Fruit fly (Drosophila melanogaster) whole organism, embryonic: ENCODE data around the gene RpL35A.

Source experiments
- Atf6 ChIP-seq: fragments of 200-800 bp; sonication (Bioruptor generic); IDR thresholded peaks from 2 replicates; pipeline ENCODE4 v1.3.6; 2022; ENCODE audit warnings: missing biosample characterization, missing genetic modification characterization
- CG10366 ChIP-seq: fragments of 200-800 bp; sonication (Bioruptor generic); IDR thresholded peaks from 2 replicates; pipeline ENCODE4 v1.3.6; 2022; ENCODE audit warnings: missing biosample characterization, missing genetic modification characterization
- CG10959 ChIP-seq: fragments of 200-800 bp; sonication (Bioruptor generic); IDR thresholded peaks from 2 replicates; pipeline ENCODE4 v1.3.6; 2022; ENCODE audit warnings: missing biosample characterization, missing genetic modification characterization
- CG11504 ChIP-seq: fragments of 200-800 bp; sonication (Bioruptor generic); optimal IDR thresholded peaks from 3 replicates; lab custom pipeline; 2019; ENCODE audit warnings: missing biosample characterization, mild to moderate bottlenecking, missing genetic modification characterization, moderate library complexity
- CG11695 ChIP-seq: fragments of 200-800 bp; sonication (Bioruptor generic); IDR thresholded peaks from 3 replicates; pipeline ENCODE4 v1.3.6; 2022; ENCODE audit warnings: missing biosample characterization, missing genetic modification characterization
- CG12071 ChIP-seq: fragments of 200-800 bp; sonication (Bioruptor generic); optimal IDR thresholded peaks from 3 replicates; lab custom pipeline; 2018; ENCODE audit warnings: missing biosample characterization, mild to moderate bottlenecking, missing genetic modification characterization
- CG12299 ChIP-seq: fragments of 200-800 bp; sonication (Bioruptor generic); optimal IDR thresholded peaks from 2 replicates; lab custom pipeline; 2018; ENCODE audit warnings: missing biosample characterization, mild to moderate bottlenecking, missing genetic modification characterization
- CG13296 ChIP-seq: fragments of 200-800 bp; sonication (Bioruptor generic); optimal IDR thresholded peaks from 3 replicates; lab custom pipeline; 2018; ENCODE audit warnings: missing biosample characterization, mild to moderate bottlenecking, missing genetic modification characterization
- CG13424 ChIP-seq: fragments of 200-800 bp; sonication (Bioruptor generic); optimal IDR thresholded peaks from 2 replicates; lab custom pipeline; 2019; ENCODE audit warnings: missing biosample characterization, mild to moderate bottlenecking, missing genetic modification characterization, moderate library complexity
- CG1529 ChIP-seq: fragments of 200-800 bp; sonication (Bioruptor generic); optimal IDR thresholded peaks from 3 replicates; lab custom pipeline; 2018; ENCODE audit warnings: missing biosample characterization, missing genetic modification characterization
- CG1602 ChIP-seq: fragments of 200-800 bp; sonication (Bioruptor generic); optimal IDR thresholded peaks from 3 replicates; lab custom pipeline; 2016; ENCODE audit warnings: missing biosample characterization, missing genetic modification characterization
- CG4617 ChIP-seq: fragments of 200-800 bp; sonication (Bioruptor generic); optimal IDR thresholded peaks from 3 replicates; lab custom pipeline; 2016; ENCODE audit warnings: missing biosample characterization, missing genetic modification characterization, borderline replicate concordance
- CG4707 ChIP-seq: fragments of 200-800 bp; sonication (Bioruptor generic); optimal IDR thresholded peaks from 2 replicates; lab custom pipeline; 2018; ENCODE audit warnings: missing biosample characterization, mild to moderate bottlenecking, missing genetic modification characterization, moderate library complexity
- CG5180 ChIP-seq: fragments of 200-800 bp; sonication (Bioruptor generic); optimal IDR thresholded peaks from 3 replicates; lab custom pipeline; 2017; ENCODE audit warnings: missing biosample characterization, missing genetic modification characterization, mild to moderate bottlenecking, moderate library complexity, missing genetic modification reagents
- CG6175 ChIP-seq: fragments of 200-800 bp; sonication (Bioruptor generic); IDR thresholded peaks from 3 replicates; pipeline ENCODE4 v1.3.6; 2022; ENCODE audit warnings: missing biosample characterization, missing genetic modification characterization
- CG8290 ChIP-seq, 3 experiments: fragments of 200-800 bp; sonication (Bioruptor generic); optimal IDR thresholded peaks; 2 replicates each; lab custom pipeline; 2016 to 2019; ENCODE audit warnings: missing biosample characterization in 3 of 3, missing genetic modification characterization in 3 of 3, mild to moderate bottlenecking in 2 of 3, moderate library complexity in 1 of 3
- CG9932 ChIP-seq: fragments of 200-800 bp; sonication (Bioruptor generic); IDR thresholded peaks from 2 replicates; pipeline ENCODE4 v1.3.6; 2022; ENCODE audit warnings: missing biosample characterization, missing genetic modification characterization
- Dfd ChIP-seq, 2 experiments: fragments of >200 bp; optimal IDR thresholded peaks; 2 replicates each; lab custom pipeline; 2017; ENCODE audit warnings: missing biosample characterization in 2 of 2, missing genetic modification characterization in 2 of 2
- Doc3 ChIP-seq: fragments of 200-800 bp; sonication (Bioruptor generic); IDR thresholded peaks from 3 replicates; pipeline ENCODE4 v1.3.6; 2022; ENCODE audit warnings: missing biosample characterization, missing genetic modification characterization; ENCODE audit not compliant: partially characterized antibody
- Ets65A ChIP-seq: fragments of 200-800 bp; sonication (Bioruptor generic); peaks from one replicate; lab custom pipeline; 2016; ENCODE audit warnings: missing biosample characterization, missing genetic modification characterization
- Fer1 ChIP-seq: fragments of 200-800 bp; sonication (Bioruptor generic); optimal IDR thresholded peaks from 2 replicates; lab custom pipeline; 2017; ENCODE audit warnings: missing biosample characterization, mild to moderate bottlenecking, missing genetic modification characterization
- Gsc ChIP-seq: fragments of 200-800 bp; sonication (Bioruptor generic); IDR thresholded peaks from 2 replicates; pipeline ENCODE4 v1.3.6; 2022; ENCODE audit warnings: missing biosample characterization, missing genetic modification characterization
- HHEX ChIP-seq: fragments of 200-800 bp; sonication (Bioruptor generic); optimal IDR thresholded peaks from 3 replicates; lab custom pipeline; 2017; ENCODE audit warnings: missing biosample characterization, mild to moderate bottlenecking, missing genetic modification characterization, missing genetic modification reagents
- HLH4C ChIP-seq: fragments of 200-800 bp; sonication (Bioruptor generic); IDR thresholded peaks from 3 replicates; pipeline ENCODE4 v1.3.6; 2022; ENCODE audit warnings: missing biosample characterization, missing genetic modification characterization; ENCODE audit not compliant: partially characterized antibody
- Hand ChIP-seq: fragments of 200-800 bp; sonication (Bioruptor generic); optimal IDR thresholded peaks from 2 replicates; lab custom pipeline; 2017; ENCODE audit warnings: mild to moderate bottlenecking, missing biosample characterization, missing genetic modification reagents, missing genetic modification characterization
- Hey ChIP-seq: fragments of 200-800 bp; sonication (Bioruptor generic); optimal IDR thresholded peaks from 3 replicates; lab custom pipeline; 2018; ENCODE audit warnings: missing biosample characterization, mild to moderate bottlenecking, missing genetic modification characterization
- Hsf ChIP-seq: fragments of 200-800 bp; sonication (Bioruptor generic); optimal IDR thresholded peaks from 3 replicates; lab custom pipeline; 2016; ENCODE audit warnings: missing biosample characterization, missing genetic modification characterization
- Mrtf ChIP-seq: fragments of 200-800 bp; sonication (Bioruptor generic); IDR thresholded peaks from 3 replicates; pipeline ENCODE4 v1.3.6; 2022; ENCODE audit warnings: missing biosample characterization, missing genetic modification characterization
- NC2α ChIP-seq: fragments of 200-800 bp; sonication (Bioruptor generic); optimal IDR thresholded peaks from 2 replicates; lab custom pipeline; 2016; ENCODE audit warnings: missing biosample characterization, missing genetic modification characterization
- Neu2 ChIP-seq: fragments of 200-800 bp; sonication (Bioruptor generic); optimal IDR thresholded peaks from 3 replicates; lab custom pipeline; 2016; ENCODE audit warnings: missing biosample characterization, missing genetic modification characterization, borderline replicate concordance
- TFAM ChIP-seq: fragments of 200-800 bp; sonication (Bioruptor generic); optimal IDR thresholded peaks from 2 replicates; lab custom pipeline; 2017; ENCODE audit warnings: missing biosample characterization, missing genetic modification characterization, inconsistent platforms
- Tbp ChIP-seq: fragments of >200 bp; optimal IDR thresholded peaks from 2 replicates; lab custom pipeline; 2018; ENCODE audit warnings: missing biosample characterization, missing genetic modification characterization
- aop ChIP-seq: fragments of 200-800 bp; sonication (Bioruptor generic); IDR thresholded peaks from 2 replicates; pipeline ENCODE4 v1.3.6; 2022; ENCODE audit warnings: missing biosample characterization, missing genetic modification characterization
- az2 ChIP-seq: fragments of 200-800 bp; sonication (Bioruptor generic); optimal IDR thresholded peaks from 3 replicates; lab custom pipeline; 2016; ENCODE audit warnings: missing biosample characterization, missing genetic modification characterization
- chinmo ChIP-seq: fragments of 200-800 bp; sonication (Bioruptor generic); IDR thresholded peaks from 4 replicates; pipeline ENCODE4 v1.3.6; 2022; ENCODE audit warnings: missing biosample characterization, missing genetic modification characterization; ENCODE audit not compliant: partially characterized antibody
- emc ChIP-seq: fragments of 200-800 bp; sonication (Bioruptor generic); optimal IDR thresholded peaks from 2 replicates; lab custom pipeline; 2016; ENCODE audit warnings: missing biosample characterization, missing genetic modification characterization
- exex ChIP-seq: fragments of 200-800 bp; sonication (Bioruptor generic); optimal IDR thresholded peaks from 4 replicates; lab custom pipeline; 2018; ENCODE audit warnings: missing biosample characterization, mild to moderate bottlenecking, missing genetic modification characterization, moderate library complexity
- ham ChIP-seq: fragments of 200-800 bp; sonication (Bioruptor generic); IDR thresholded peaks from 2 replicates; pipeline ENCODE4 v1.3.6; 2022; ENCODE audit warnings: missing biosample characterization, missing genetic modification characterization
- hb ChIP-seq: fragments of 200-800 bp; sonication (Bioruptor generic); IDR thresholded peaks from 3 replicates; pipeline ENCODE4 v1.3.6; 2022; ENCODE audit warnings: missing biosample characterization, missing genetic modification characterization; ENCODE audit not compliant: partially characterized antibody
- hth ChIP-seq: fragments of >200 bp; optimal IDR thresholded peaks from 2 replicates; lab custom pipeline; 2017; ENCODE audit warnings: inconsistent platforms
- pho ChIP-seq: fragments of 200-800 bp; sonication (Bioruptor generic); optimal IDR thresholded peaks from 2 replicates; lab custom pipeline; 2016; ENCODE audit warnings: missing biosample characterization, missing genetic modification characterization
- phol ChIP-seq: fragments of 200-800 bp; sonication (Bioruptor generic); optimal IDR thresholded peaks from 3 replicates; lab custom pipeline; 2018; ENCODE audit warnings: missing biosample characterization, mild to moderate bottlenecking, missing genetic modification characterization, moderate library complexity
- prd ChIP-seq, 3 experiments: fragments of >200 bp in 2 of 3; fragments of 200-800 bp in 1 of 3; sonication (Bioruptor generic) in 1 of 3; optimal IDR thresholded peaks in 2 of 3; IDR thresholded peaks in 1 of 3; 2 replicates in 2 of 3; 3 replicates in 1 of 3; pipeline versions ENCODE4 v1.3.6 to Lab custom; 2017 to 2022; ENCODE audit warnings: missing biosample characterization in 1 of 3, missing genetic modification characterization in 1 of 3
- run ChIP-seq: fragments of 200-800 bp; sonication (Bioruptor generic); optimal IDR thresholded peaks from 3 replicates; lab custom pipeline; 2018; ENCODE audit warnings: missing biosample characterization, mild to moderate bottlenecking, missing genetic modification characterization
- tna ChIP-seq: fragments of 200-800 bp; sonication (Bioruptor generic); IDR thresholded peaks from 2 replicates; pipeline ENCODE4 v1.3.6; 2022; ENCODE audit warnings: missing biosample characterization, missing genetic modification characterization; ENCODE audit not compliant: partially characterized antibody
- tx ChIP-seq: fragments of 200-800 bp; sonication (Bioruptor generic); optimal IDR thresholded peaks from 2 replicates; lab custom pipeline; 2016; ENCODE audit warnings: missing biosample characterization, missing genetic modification characterization
- vnd ChIP-seq: fragments of 200-800 bp; sonication (Bioruptor generic); IDR thresholded peaks from 3 replicates; pipeline ENCODE4 v1.3.6; 2022; ENCODE audit warnings: missing biosample characterization, missing genetic modification characterization; ENCODE audit not compliant: partially characterized antibody
- wek ChIP-seq: fragments of 200-800 bp; sonication (Bioruptor generic); optimal IDR thresholded peaks from 3 replicates; lab custom pipeline; 2018; ENCODE audit warnings: missing biosample characterization, mild to moderate bottlenecking, missing genetic modification characterization, moderate library complexity
- zen2 ChIP-seq: fragments of 200-800 bp; sonication (Bioruptor generic); IDR thresholded peaks from 3 replicates; pipeline ENCODE4 v1.3.6; 2022; ENCODE audit warnings: missing biosample characterization, missing genetic modification characterization; ENCODE audit not compliant: partially characterized antibody

Gene RpL35A

DNA sequence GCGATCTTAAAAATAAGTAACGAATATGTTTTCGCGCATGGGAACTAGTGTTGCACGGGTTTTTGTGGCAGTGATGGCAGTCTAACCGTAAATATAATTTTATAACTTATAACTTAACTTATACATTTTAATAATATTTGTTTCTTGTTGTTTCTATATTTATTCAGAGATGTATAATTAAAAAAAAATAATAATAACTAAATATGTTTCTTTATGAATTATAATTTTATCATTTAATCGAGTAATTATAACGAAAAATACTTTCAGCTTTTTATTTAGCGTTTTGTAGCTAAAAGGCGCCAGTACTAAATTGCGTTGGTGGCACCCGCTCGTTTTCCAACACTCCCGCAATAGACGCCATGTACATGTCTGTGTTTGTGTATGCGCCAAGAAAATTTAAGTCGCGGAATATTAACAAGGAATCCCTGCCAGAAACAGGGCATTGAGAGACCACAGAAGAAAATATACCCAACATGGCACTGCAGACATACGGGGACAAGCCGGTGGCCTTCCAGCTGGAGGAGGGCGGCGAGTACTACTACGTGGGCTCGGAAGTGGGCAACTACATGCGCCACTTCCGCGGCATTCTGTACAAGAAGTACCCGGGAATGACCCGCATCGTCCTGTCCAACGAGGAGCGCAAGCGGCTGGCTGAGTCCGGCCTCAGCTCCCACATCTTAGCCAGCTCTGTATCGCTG, 3.8 kb upstream of the RpL35A start, which contains the start of the genes mRpL44 and Snr1 (continued):
- TF ChIP-seq CG9932, result peak; percentile 63
- TF ChIP-seq emc, result no peak
- peak; percentile 77 for TF ChIP-seq CG13296 (GFP tag; lab: Kevin White, UChicago)
- TF ChIP-seq Doc3, result no peak
- no peak for TF ChIP-seq NC2α (GFP tag; lab: Kevin White, UChicago)
- TF ChIP-seq Atf6 (GFP tag; lab: Robert Waterston, UW), result no peak
- peak; percentile 1 for TF ChIP-seq Hand (GFP tag; lab: Kevin White, UChicago)
- TF ChIP-seq wek (GFP tag; lab: Kevin White, UChicago), result no peak
- TF ChIP-seq CG6175 (GFP tag; lab: Robert Waterston, UW), result no peak
- TF ChIP-seq CG8290 (GFP tag; optimal IDR thresholded peaks at IDR 0.05; lab: Kevin White, UChicago), result no peak
- no peak for TF ChIP-seq CG8290 (tag; optimal IDR thresholded peaks at IDR 0.05; lab: Kevin White, UChicago)
- TF ChIP-seq chinmo, result no peak
- no peak for TF ChIP-seq Mrtf (GFP tag; lab: Robert Waterston, UW)
- TF ChIP-seq prd (optimal IDR thresholded peaks at IDR 0.05; lab: Kevin White, UChicago), result no peak
- no peak for TF ChIP-seq prd (GFP tag; IDR thresholded peaks at IDR 0.05; lab: Robert Waterston, UW)
- peak; percentile 57 for TF ChIP-seq exex (tag; lab: Kevin White, UChicago)
- TF ChIP-seq phol, result peak; percentile 89
- TF ChIP-seq hth (lab: Kevin White, UChicago), result no peak
- TF ChIP-seq ham (GFP tag; lab: Robert Waterston, UW), result no peak
- TF ChIP-seq HLH4C (GFP tag; lab: Robert Waterston, UW), result no peak
- TF ChIP-seq Hey (tag; lab: Kevin White, UChicago), result no peak
- no peak for TF ChIP-seq CG1529 (GFP tag; lab: Kevin White, UChicago)
- no peak for TF ChIP-seq hb (GFP tag; lab: Robert Waterston, UW)
- TF ChIP-seq Tbp (GFP tag; lab: Kevin White, UChicago), result no peak
- TF ChIP-seq Dfd (GFP tag; optimal IDR thresholded peaks at IDR 0.05; lab: Kevin White, UChicago), result no peak
- TF ChIP-seq CG13424, result peak; percentile 68
- TF ChIP-seq az2 (GFP tag; lab: Kevin White, UChicago), result peak; percentile 33
- no peak for TF ChIP-seq CG12299 (tag; lab: Kevin White, UChicago)
- TF ChIP-seq CG10959 (GFP tag; lab: Robert Waterston, UW), result no peak
- TF ChIP-seq tna (GFP tag; lab: Robert Waterston, UW), result no peak
- peak; percentile 73 for TF ChIP-seq Fer1
- TF ChIP-seq run (tag; lab: Kevin White, UChicago), result no peak
- no peak for TF ChIP-seq CG11504 (tag; lab: Kevin White, UChicago)
- peak; percentile 84 for TF ChIP-seq Ets65A (GFP tag; lab: Kevin White, UChicago)
- TF ChIP-seq CG12071 (GFP tag; lab: Kevin White, UChicago), result no peak
- no peak for TF ChIP-seq CG10366 (GFP tag; lab: Robert Waterston, UW)
- no peak for TF ChIP-seq Hsf
- TF ChIP-seq CG11695 (GFP tag; lab: Robert Waterston, UW), result no peak
- TF ChIP-seq HHEX (GFP tag; lab: Kevin White, UChicago), result peak; percentile 15
- no peak for TF ChIP-seq TFAM (GFP tag; lab: Kevin White, UChicago)
- no peak for TF ChIP-seq CG4707 (GFP tag; lab: Kevin White, UChicago)
- no peak for TF ChIP-seq CG5180
- TF ChIP-seq zen2 (GFP tag; lab: Robert Waterston, UW), result no peak
- no peak for TF ChIP-seq pho (GFP tag; lab: Kevin White, UChicago)
- no peak for TF ChIP-seq vnd (GFP tag; lab: Robert Waterston, UW)
- TF ChIP-seq Neu2, result no peak
- no peak for TF ChIP-seq aop (GFP tag; lab: Robert Waterston, UW)
- no peak for TF ChIP-seq Gsc (GFP tag; lab: Robert Waterston, UW)
- no peak for TF ChIP-seq tx (GFP tag; lab: Kevin White, UChicago)
- peak; percentile 24 for TF ChIP-seq CG1602 (GFP tag; lab: Kevin White, UChicago)
- peak; percentile 11 for TF ChIP-seq CG4617
